Fruit fly (Drosophila melanogaster) whole organism, embryonic: ENCODE measurements around the gene Gr5a.
A peak's percentile ranks its signal among the peaks of the same experiment; 100 is the strongest.

Experiments
- Bdp1 ChIP-seq: fragments of 200-800 bp; sonication (Bioruptor generic); optimal IDR thresholded peaks from 3 replicates; lab custom pipeline; 2016; ENCODE audit warnings: missing biosample characterization, missing genetic modification characterization
- C15 ChIP-seq: fragments of 200-800 bp; sonication (Bioruptor generic); IDR thresholded peaks from 3 replicates; pipeline ENCODE4 v1.3.6; 2022; ENCODE audit warnings: missing biosample characterization, missing genetic modification characterization
- CG10267 ChIP-seq: fragments of 200-800 bp; sonication (Bioruptor generic); optimal IDR thresholded peaks from 2 replicates; lab custom pipeline; 2018; ENCODE audit warnings: missing biosample characterization, mild to moderate bottlenecking, missing genetic modification characterization, moderate library complexity
- CG12104 ChIP-seq: fragments of 200-800 bp; sonication (Bioruptor generic); optimal IDR thresholded peaks from 3 replicates; lab custom pipeline; 2016; ENCODE audit warnings: missing biosample characterization, missing genetic modification characterization
- CG14014 ChIP-seq: fragments of 200-800 bp; sonication (Bioruptor generic); IDR thresholded peaks from 2 replicates; pipeline ENCODE4 v1.3.6; 2022; ENCODE audit warnings: missing biosample characterization, missing genetic modification characterization
- CG14667 ChIP-seq: fragments of 200-800 bp; sonication (Bioruptor generic); IDR thresholded peaks from 2 replicates; pipeline ENCODE4 v1.3.6; 2022; ENCODE audit warnings: missing biosample characterization, missing genetic modification characterization
- CG15601 ChIP-seq: fragments of 200-800 bp; sonication (Bioruptor generic); optimal IDR thresholded peaks from 3 replicates; lab custom pipeline; 2019; ENCODE audit warnings: missing biosample characterization, mild to moderate bottlenecking, missing genetic modification characterization, moderate library complexity
- CG15696 ChIP-seq: fragments of 200-800 bp; sonication (Bioruptor generic); optimal IDR thresholded peaks from 2 replicates; lab custom pipeline; 2019; ENCODE audit warnings: missing biosample characterization, mild to moderate bottlenecking, missing genetic modification characterization, moderate library complexity
- CG1647 ChIP-seq: fragments of 200-800 bp; sonication (Bioruptor generic); optimal IDR thresholded peaks from 3 replicates; lab custom pipeline; 2016; ENCODE audit warnings: missing biosample characterization, missing genetic modification characterization
- CG16779 ChIP-seq: fragments of 200-800 bp; sonication (Bioruptor generic); IDR thresholded peaks from 2 replicates; pipeline ENCODE4 v1.3.6; 2022; ENCODE audit warnings: missing biosample characterization, missing genetic modification characterization
- CG17385 ChIP-seq: fragments of 200-800 bp; sonication (Bioruptor generic); optimal IDR thresholded peaks from 3 replicates; lab custom pipeline; 2018; ENCODE audit warnings: missing biosample characterization, mild to moderate bottlenecking, missing genetic modification characterization
- CG17829 ChIP-seq: fragments of 200-800 bp; optimal IDR thresholded peaks from 2 replicates; lab custom pipeline; 2019; ENCODE audit warnings: missing biosample characterization, mild to moderate bottlenecking, missing genetic modification characterization, moderate library complexity
- CG2202 ChIP-seq: fragments of 200-800 bp; sonication (Bioruptor generic); optimal IDR thresholded peaks from 2 replicates; lab custom pipeline; 2018; ENCODE audit warnings: missing biosample characterization, mild to moderate bottlenecking, missing genetic modification characterization
- CG31224 ChIP-seq: fragments of 200-800 bp; sonication (Bioruptor generic); IDR thresholded peaks from 2 replicates; pipeline ENCODE4 v1.3.6; 2022; ENCODE audit warnings: missing biosample characterization, missing genetic modification characterization
- CG33213 ChIP-seq: fragments of 200-800 bp; sonication (Bioruptor generic); optimal IDR thresholded peaks from 3 replicates; lab custom pipeline; 2016; ENCODE audit warnings: missing biosample characterization, missing genetic modification characterization
- CG4328 ChIP-seq: fragments of 200-800 bp; sonication (Bioruptor generic); optimal IDR thresholded peaks from 3 replicates; lab custom pipeline; 2017; ENCODE audit warnings: missing biosample characterization, missing genetic modification reagents, missing genetic modification characterization
- CG4360 ChIP-seq: fragments of 200-800 bp; sonication (Bioruptor generic); IDR thresholded peaks from 2 replicates; pipeline ENCODE4 v1.3.6; 2022; ENCODE audit warnings: missing biosample characterization, missing genetic modification characterization
- CG4424 ChIP-seq: fragments of 200-800 bp; sonication (Bioruptor generic); optimal IDR thresholded peaks from 3 replicates; lab custom pipeline; 2016; ENCODE audit warnings: missing biosample characterization, missing genetic modification characterization
- CG6654 ChIP-seq: fragments of 200-800 bp; sonication (Bioruptor generic); optimal IDR thresholded peaks from 2 replicates; lab custom pipeline; 2017; ENCODE audit warnings: missing biosample characterization, mild to moderate bottlenecking, missing genetic modification characterization
- CG8478 ChIP-seq: fragments of >200 bp; optimal IDR thresholded peaks from 2 replicates; lab custom pipeline; 2018
- Dfd ChIP-seq, 2 experiments: fragments of >200 bp; optimal IDR thresholded peaks; 2 replicates each; lab custom pipeline; 2017; ENCODE audit warnings: missing biosample characterization in 2 of 2, missing genetic modification characterization in 2 of 2
- Dip3 ChIP-seq: fragments of 200-800 bp; sonication (Bioruptor generic); optimal IDR thresholded peaks from 3 replicates; lab custom pipeline; 2016; ENCODE audit warnings: missing biosample characterization, missing genetic modification characterization
- Doc2 ChIP-seq: fragments of 200-800 bp; sonication (Bioruptor generic); IDR thresholded peaks from 2 replicates; pipeline ENCODE4 v1.3.6; 2022; ENCODE audit warnings: missing biosample characterization, missing genetic modification characterization
- Kr ChIP-seq: fragments of 200-800 bp; sonication (Bioruptor generic); optimal IDR thresholded peaks from 2 replicates; lab custom pipeline; 2017; ENCODE audit warnings: missing biosample characterization, mild to moderate bottlenecking, missing genetic modification characterization
- MBD-R2 ChIP-seq: fragments of 200-800 bp; sonication (Bioruptor generic); IDR thresholded peaks from 2 replicates; pipeline ENCODE4 v1.3.6; 2022; ENCODE audit warnings: missing biosample characterization, missing genetic modification characterization
- Mad ChIP-seq: fragments of 200-800 bp; sonication (Bioruptor generic); optimal IDR thresholded peaks from 2 replicates; lab custom pipeline; 2016; ENCODE audit warnings: missing biosample characterization, missing genetic modification characterization
- Meics ChIP-seq: fragments of 200-800 bp; sonication (Bioruptor generic); optimal IDR thresholded peaks from 2 replicates; lab custom pipeline; 2017; ENCODE audit warnings: missing biosample characterization, mild to moderate bottlenecking, missing genetic modification characterization
- Nf-YC ChIP-seq: fragments of 200-800 bp; optimal IDR thresholded peaks from 3 replicates; lab custom pipeline; 2019; ENCODE audit warnings: missing biosample characterization, mild to moderate bottlenecking, missing genetic modification characterization, moderate library complexity
- Oaz ChIP-seq: fragments of 200-800 bp; sonication (Bioruptor generic); IDR thresholded peaks from 2 replicates; pipeline ENCODE4 v1.3.6; 2022; ENCODE audit warnings: missing biosample characterization, missing genetic modification characterization
- Oli ChIP-seq: fragments of 200-800 bp; sonication (Bioruptor generic); optimal IDR thresholded peaks from 2 replicates; lab custom pipeline; 2018; ENCODE audit warnings: missing biosample characterization, mild to moderate bottlenecking, missing genetic modification characterization, moderate library complexity
- Poxn ChIP-seq: fragments of 200-800 bp; sonication (Bioruptor generic); IDR thresholded peaks from 2 replicates; pipeline ENCODE4 v1.3.6; 2022; ENCODE audit warnings: missing biosample characterization, missing genetic modification characterization
- Sry-β ChIP-seq: fragments of 200-800 bp; sonication (Bioruptor generic); optimal IDR thresholded peaks from 2 replicates; lab custom pipeline; 2018; ENCODE audit warnings: missing biosample characterization, mild to moderate bottlenecking, missing genetic modification characterization, moderate library complexity
- Usf ChIP-seq: fragments of 200-800 bp; sonication (Bioruptor generic); optimal IDR thresholded peaks from 2 replicates; lab custom pipeline; 2017; ENCODE audit warnings: missing genotype, missing biosample characterization, missing genetic modification characterization
- ash1 ChIP-seq: fragments of 200-800 bp; sonication (Bioruptor generic); optimal IDR thresholded peaks from 2 replicates; lab custom pipeline; 2018; ENCODE audit warnings: missing biosample characterization, mild to moderate bottlenecking, missing genetic modification characterization
- bigmax ChIP-seq: fragments of 200-800 bp; sonication (Bioruptor generic); optimal IDR thresholded peaks from 2 replicates; lab custom pipeline; 2018; ENCODE audit warnings: missing biosample characterization, mild to moderate bottlenecking, missing genetic modification characterization
- danr ChIP-seq: fragments of 200-800 bp; sonication (Bioruptor generic); IDR thresholded peaks from 2 replicates; pipeline ENCODE4 v1.3.6; 2022; ENCODE audit warnings: missing biosample characterization, missing genetic modification characterization
- disco-r ChIP-seq: fragments of 200-800 bp; sonication (Bioruptor generic); optimal IDR thresholded peaks from 2 replicates; lab custom pipeline; 2016; ENCODE audit warnings: missing biosample characterization, missing genetic modification characterization
- en ChIP-seq: fragments of 200-800 bp; sonication (Bioruptor generic); optimal IDR thresholded peaks from 2 replicates; lab custom pipeline; 2016; ENCODE audit warnings: missing biosample characterization, missing genetic modification characterization
- fd3F ChIP-seq: fragments of 200-800 bp; sonication (Bioruptor generic); optimal IDR thresholded peaks from 2 replicates; lab custom pipeline; 2018; ENCODE audit warnings: missing biosample characterization, mild to moderate bottlenecking, missing genetic modification characterization, moderate library complexity
- gcm ChIP-seq: fragments of 200-800 bp; sonication (Bioruptor generic); optimal IDR thresholded peaks from 2 replicates; lab custom pipeline; 2019; ENCODE audit warnings: missing biosample characterization, mild to moderate bottlenecking, missing genetic modification characterization, moderate library complexity
- gem ChIP-seq: fragments of 200-800 bp; sonication (Bioruptor generic); optimal IDR thresholded peaks from 2 replicates; lab custom pipeline; 2019; ENCODE audit warnings: missing biosample characterization, mild to moderate bottlenecking, missing genetic modification characterization, moderate library complexity
- grn ChIP-seq: fragments of 200-800 bp; sonication (Bioruptor generic); optimal IDR thresholded peaks from 3 replicates; lab custom pipeline; 2017; ENCODE audit warnings: missing biosample characterization, missing genetic modification characterization
- inv ChIP-seq: fragments of 200-800 bp; sonication (Bioruptor generic); IDR thresholded peaks from 2 replicates; pipeline ENCODE4 v1.3.6; 2022; ENCODE audit warnings: missing biosample characterization, missing genetic modification characterization; ENCODE audit not compliant: partially characterized antibody
- kni ChIP-seq: fragments of 200-800 bp; sonication (Bioruptor generic); optimal IDR thresholded peaks from 3 replicates; lab custom pipeline; 2017; ENCODE audit warnings: mild to moderate bottlenecking, missing biosample characterization, missing genetic modification reagents, missing genetic modification characterization
- knrl ChIP-seq: fragments of 200-800 bp; sonication (Bioruptor generic); IDR thresholded peaks from 3 replicates; pipeline ENCODE4 v1.3.6; 2022; ENCODE audit warnings: missing biosample characterization, missing genetic modification characterization; ENCODE audit not compliant: partially characterized antibody
- lbe ChIP-seq: fragments of 200-800 bp; sonication (Bioruptor generic); optimal IDR thresholded peaks from 2 replicates; lab custom pipeline; 2016; ENCODE audit warnings: missing biosample characterization, mild to moderate bottlenecking, missing genetic modification characterization
- mirr ChIP-seq: fragments of 200-800 bp; sonication (Bioruptor generic); optimal IDR thresholded peaks from 3 replicates; lab custom pipeline; 2018; ENCODE audit warnings: missing biosample characterization, mild to moderate bottlenecking, missing genetic modification characterization
- run ChIP-seq: fragments of 200-800 bp; sonication (Bioruptor generic); optimal IDR thresholded peaks from 3 replicates; lab custom pipeline; 2018; ENCODE audit warnings: missing biosample characterization, mild to moderate bottlenecking, missing genetic modification characterization
- salm ChIP-seq: fragments of 200-800 bp; sonication (Bioruptor generic); optimal IDR thresholded peaks from 2 replicates; lab custom pipeline; 2018; ENCODE audit warnings: missing biosample characterization, mild to moderate bottlenecking, missing genetic modification characterization
- slp2 ChIP-seq: fragments of 200-800 bp; sonication (Bioruptor generic); optimal IDR thresholded peaks from 2 replicates; lab custom pipeline; 2016; ENCODE audit warnings: missing biosample characterization, missing genetic modification characterization
- tio ChIP-seq: fragments of 200-800 bp; sonication (Bioruptor generic); optimal IDR thresholded peaks from 2 replicates; lab custom pipeline; 2017; ENCODE audit warnings: missing biosample characterization, missing genetic modification characterization, inconsistent platforms

Gr5a gene

DNA sequence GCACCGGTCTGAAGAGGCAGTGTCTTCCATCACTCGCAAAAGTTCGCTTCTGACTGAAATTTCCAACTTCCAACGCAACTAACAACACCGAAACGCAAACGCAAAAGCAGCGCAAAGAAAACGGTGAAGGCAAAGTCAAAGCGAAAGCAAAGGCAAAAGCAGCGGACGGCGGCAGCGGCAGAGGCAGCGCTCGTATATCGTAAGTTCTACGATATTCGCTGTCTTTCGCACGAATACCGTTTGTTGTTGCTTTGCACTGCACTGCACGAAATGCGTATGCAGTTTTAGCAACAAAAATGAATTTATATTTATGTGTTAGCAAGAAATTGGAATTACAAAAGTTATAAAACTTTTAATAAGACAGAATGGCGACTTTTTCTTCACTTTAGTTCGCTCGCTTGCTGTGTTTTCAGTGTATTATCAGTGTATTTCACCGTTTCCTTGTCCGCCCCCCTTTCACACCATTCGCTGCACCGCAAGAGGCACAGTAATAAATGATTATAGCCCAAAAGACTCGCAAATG, 31.9 kb upstream of the Gr5a start, which contains the start of gene OtopLa:
Gene OtopLa, minus strand, starts transcription at position 51 of the 523 bp plus-strand sequence.
- TF ChIP-seq Usf (peak; percentile 25), Doc2 (GFP tag; lab: Robert Waterston, UW) (no peak), CG14014 (GFP tag; lab: Robert Waterston, UW) (peak; percentile 83), Poxn (0 out of 2 replicates have a peak, but pooled peaks have one; percentile 15), mirr (GFP tag; lab: Kevin White, UChicago) (no peak), Oli (tag; lab: Kevin White, UChicago) (peak; percentile 85), CG17385 (GFP tag; lab: Kevin White, UChicago) (peak; percentile 79), C15 (GFP tag; lab: Robert Waterston, UW) (no peak), ash1 (GFP tag; lab: Kevin White, UChicago) (no peak), kni (no peak), Dip3 (GFP tag; lab: Kevin White, UChicago) (peak; percentile 35), CG33213 (GFP tag; lab: Kevin White, UChicago) (peak; percentile 65), lbe (GFP tag; lab: Kevin White, UChicago) (peak; percentile 18), CG16779 (GFP tag; lab: Robert Waterston, UW) (peak; percentile 62; the same call in 1 of the 2 replicates), Meics (GFP tag; lab: Kevin White, UChicago) (peak; percentile 82), Oaz (GFP tag; lab: Robert Waterston, UW) (peak; percentile 69), run (tag; lab: Kevin White, UChicago) (peak; percentile 56), CG4424 (GFP tag; lab: Kevin White, UChicago) (peak; percentile 84), Mad (GFP tag; lab: Kevin White, UChicago) (peak; percentile 55), inv (GFP tag; lab: Robert Waterston, UW) (no peak), Sry-β (GFP tag; lab: Kevin White, UChicago) (no peak), disco-r (GFP tag; lab: Kevin White, UChicago) (peak; percentile 43), bigmax (GFP tag; lab: Kevin White, UChicago) (no peak), Kr (GFP tag; lab: Kevin White, UChicago) (no peak), Bdp1 (GFP tag; lab: Kevin White, UChicago) (peak; percentile 55), knrl (GFP tag; lab: Robert Waterston, UW) (no peak), CG15601 (tag; lab: Kevin White, UChicago) (peak; percentile 76), CG17829 (tag; lab: Kevin White, UChicago) (peak; percentile 72), Nf-YC (tag; lab: Kevin White, UChicago) (no peak), Dfd (GFP tag; optimal IDR thresholded peaks at IDR 0.05; lab: Kevin White, UChicago) (no peak), CG15696 (tag; lab: Kevin White, UChicago) (peak; percentile 53), CG4360 (GFP tag; lab: Robert Waterston, UW) (peak; percentile 72), CG10267 (tag; lab: Kevin White, UChicago) (peak; percentile 74), tio (peak; percentile 64), CG31224 (peak; percentile 58; the same call in 1 of the 2 replicates), CG12104 (peak; percentile 65), fd3F (GFP tag; lab: Kevin White, UChicago) (peak; percentile 59), CG4328 (GFP tag; lab: Kevin White, UChicago) (peak; percentile 26), slp2 (GFP tag; lab: Kevin White, UChicago) (peak; percentile 72), en (peak; percentile 80), grn (GFP tag; lab: Kevin White, UChicago) (no peak), CG14667 (GFP tag; lab: Robert Waterston, UW) (peak; percentile 85), danr (GFP tag; lab: Robert Waterston, UW) (peak; percentile 58), salm (tag; lab: Kevin White, UChicago) (peak; percentile 78), CG8478 (no peak), gcm (GFP tag; lab: Kevin White, UChicago) (peak; percentile 72), gem (tag; lab: Kevin White, UChicago) (peak; percentile 89), CG2202 (peak; percentile 77), CG1647 (peak; percentile 53), CG6654 (GFP tag; lab: Kevin White, UChicago) (peak; percentile 70), MBD-R2 (GFP tag; lab: Robert Waterston, UW) (peak; percentile 47; the same call in 1 of the 2 replicates)
